Worm (Caenorhabditis elegans) whole organism, L1 larva: Measurements from ENCODE around the gene col-116.

Experiments used
- C04F5.9 ChIP-seq: sonication (generic microtip); optimal IDR thresholded peaks from 2 replicates; lab custom pipeline; 2016; ENCODE audit warnings: missing genetic modification characterization, missing compliant biosample characterization
- C16A3.4 ChIP-seq: fragments of 150-350 bp; optimal IDR thresholded peaks from 2 replicates; lab custom pipeline; 2014; ENCODE audit warnings: missing biosample characterization, missing genetic modification characterization
- C34B4.2 ChIP-seq: sonication (generic microtip); optimal IDR thresholded peaks from 2 replicates; lab custom pipeline; 2017; ENCODE audit warnings: mild to moderate bottlenecking, missing genetic modification characterization, missing compliant biosample characterization
- Y116A8C.19 ChIP-seq: sonication (generic microtip); optimal IDR thresholded peaks from 2 replicates; lab custom pipeline; 2016; ENCODE audit warnings: missing compliant biosample characterization, missing genetic modification characterization, borderline replicate concordance
- aha-1 ChIP-seq: fragments of 150-350 bp; optimal IDR thresholded peaks from 2 replicates; lab custom pipeline; 2014; ENCODE audit warnings: missing biosample characterization, missing genetic modification characterization
- alr-1 ChIP-seq: fragments of 200-800 bp; sonication (Bioruptor generic); optimal IDR thresholded peaks from 2 replicates; lab custom pipeline; 2018; ENCODE audit warnings: borderline replicate concordance, mild to moderate bottlenecking, missing genetic modification characterization, missing compliant biosample characterization
- aly-2 ChIP-seq: fragments of 150-350 bp; optimal IDR thresholded peaks from 2 replicates; lab custom pipeline; 2014; ENCODE audit warnings: missing biosample characterization, missing genetic modification characterization
- ama-1 ChIP-seq: fragments of 150-350 bp; optimal IDR thresholded peaks from 2 replicates; lab custom pipeline; 2014
- ceh-8 ChIP-seq: fragments of 200-800 bp; sonication (Bioruptor generic); optimal IDR thresholded peaks from 2 replicates; lab custom pipeline; 2018; ENCODE audit warnings: mild to moderate bottlenecking, missing genetic modification characterization, moderate library complexity, missing compliant biosample characterization
- ceh-88 ChIP-seq: fragments of 200-800 bp; sonication (Bioruptor generic); IDR thresholded peaks from 2 replicates; pipeline ENCODE4 v1.3.6; 2022; ENCODE audit warnings: missing genetic modification characterization, missing compliant biosample characterization
- ceh-90 ChIP-seq: sonication (generic microtip); optimal IDR thresholded peaks from 2 replicates; lab custom pipeline; 2016; ENCODE audit warnings: missing genetic modification characterization, missing compliant biosample characterization
- dpl-1 ChIP-seq, 3 experiments: fragments of 150-350 bp in 2 of 3; sonication (generic microtip) in 1 of 3; optimal IDR thresholded peaks; 2 replicates each; lab custom pipeline; 2014 to 2017; ENCODE audit warnings: missing biosample characterization in 3 of 3, missing genetic modification characterization in 3 of 3, missing genetic modification reagents in 3 of 3
- efl-1 ChIP-seq, 4 experiments: fragments of 150-350 bp; optimal IDR thresholded peaks in 3 of 4; peaks in 1 of 4; 1 replicate in 1 of 4; 2 replicates in 3 of 4; lab custom pipeline; 2014; ENCODE audit warnings: missing biosample characterization in 2 of 4, missing genetic modification characterization in 2 of 4, missing genetic modification reagents in 2 of 4
- efl-3 ChIP-seq: fragments of 200-800 bp; sonication (Bioruptor generic); optimal IDR thresholded peaks from 2 replicates; lab custom pipeline; 2018; ENCODE audit warnings: mild to moderate bottlenecking, missing genetic modification characterization, missing compliant biosample characterization
- elt-3 ChIP-seq, 6 experiments: fragments of 150-350 bp in 1 of 6; sonication (generic microtip); optimal IDR thresholded peaks; 2 replicates each; lab custom pipeline; 2017 to 2018; ENCODE audit warnings: missing biosample characterization in 6 of 6, missing genetic modification characterization in 6 of 6, inconsistent platforms in 1 of 6
- ets-5 ChIP-seq: fragments of 200-800 bp; sonication (Bioruptor generic); IDR thresholded peaks from 2 replicates; pipeline ENCODE4 v1.3.6; 2022; ENCODE audit warnings: missing genetic modification characterization, missing compliant biosample characterization
- grh-1 ChIP-seq: fragments of 200-800 bp; sonication (Bioruptor generic); IDR thresholded peaks from 2 replicates; pipeline ENCODE4 v1.3.6; 2022; ENCODE audit warnings: missing genetic modification reagents, missing genetic modification characterization, missing compliant biosample characterization
- hlh-17 ChIP-seq: fragments of 200-800 bp; sonication (Bioruptor generic); optimal IDR thresholded peaks from 2 replicates; lab custom pipeline; 2018; ENCODE audit warnings: missing genetic modification characterization, mild to moderate bottlenecking, missing compliant biosample characterization, moderate library complexity, borderline replicate concordance
- irx-1 ChIP-seq: sonication (generic microtip); optimal IDR thresholded peaks from 2 replicates; lab custom pipeline; 2016; ENCODE audit warnings: missing genetic modification characterization, missing compliant biosample characterization
- jun-1 ChIP-seq: fragments of 150-350 bp; optimal IDR thresholded peaks from 2 replicates; lab custom pipeline; 2014; ENCODE audit warnings: missing biosample characterization, missing genetic modification reagents, missing genetic modification characterization
- lin-13 ChIP-seq: fragments of 150-350 bp; optimal IDR thresholded peaks from 2 replicates; lab custom pipeline; 2014; ENCODE audit warnings: missing biosample characterization, missing genetic modification reagents, missing genetic modification characterization
- lin-35 ChIP-seq, 2 experiments: fragments of 150-350 bp; optimal IDR thresholded peaks; 2 replicates each; lab custom pipeline; 2014; ENCODE audit warnings: missing biosample characterization in 2 of 2, missing genetic modification characterization in 2 of 2, missing genetic modification reagents in 2 of 2
- lin-39 ChIP-seq: fragments of 150-350 bp; optimal IDR thresholded peaks from 2 replicates; lab custom pipeline; 2014; ENCODE audit warnings: missing biosample characterization, missing genetic modification reagents, missing genetic modification characterization
- lir-3 ChIP-seq: sonication (generic microtip); optimal IDR thresholded peaks from 2 replicates; lab custom pipeline; 2016; ENCODE audit warnings: mild to moderate bottlenecking, missing genetic modification characterization, moderate library complexity, missing compliant biosample characterization; ENCODE audit not compliant: poor library complexity
- lsy-2 ChIP-seq, 2 experiments: fragments of 150-350 bp; optimal IDR thresholded peaks; 2 replicates each; lab custom pipeline; 2014; ENCODE audit warnings: missing biosample characterization in 2 of 2, missing genetic modification characterization in 2 of 2
- mdl-1 ChIP-seq, 2 experiments: fragments of 150-350 bp; optimal IDR thresholded peaks; 2 replicates each; lab custom pipeline; 2014 to 2017; ENCODE audit warnings: missing biosample characterization in 2 of 2, missing genetic modification characterization in 2 of 2, inconsistent platforms in 1 of 2
- mep-1 ChIP-seq: fragments of 150-350 bp; optimal IDR thresholded peaks from 2 replicates; lab custom pipeline; 2014; ENCODE audit warnings: missing biosample characterization, missing genetic modification characterization
- nhr-19 ChIP-seq: fragments of 200-800 bp; sonication (Bioruptor generic); conservative IDR thresholded peaks from 2 replicates; pipeline ENCODE4 v1.3.6; 2022; ENCODE audit warnings: missing genetic modification characterization, missing compliant biosample characterization
- nhr-237 ChIP-seq: fragments of 150-350 bp; optimal IDR thresholded peaks from 2 replicates; lab custom pipeline; 2014; ENCODE audit warnings: missing biosample characterization, missing genetic modification characterization
- nhr-28 ChIP-seq: fragments of 150-350 bp; optimal IDR thresholded peaks from 2 replicates; lab custom pipeline; 2014; ENCODE audit warnings: missing biosample characterization, missing genetic modification characterization
- nhr-47 ChIP-seq: sonication (generic microtip); optimal IDR thresholded peaks from 2 replicates; lab custom pipeline; 2016; ENCODE audit warnings: mild to moderate bottlenecking, missing genetic modification characterization, moderate library complexity, missing compliant biosample characterization
- nhr-90 ChIP-seq: sonication (generic microtip); optimal IDR thresholded peaks from 2 replicates; lab custom pipeline; 2016; ENCODE audit warnings: mild to moderate bottlenecking, missing genetic modification characterization, missing compliant biosample characterization; ENCODE audit not compliant: poor library complexity
- pag-3 ChIP-seq: sonication (generic microtip); optimal IDR thresholded peaks from 2 replicates; lab custom pipeline; 2017; ENCODE audit warnings: missing genetic modification characterization, mild to moderate bottlenecking, missing compliant biosample characterization, antibody characterized with exemption, borderline replicate concordance; ENCODE audit not compliant: insufficient read depth
- pax-3 ChIP-seq: fragments of 200-800 bp; sonication (Bioruptor generic); optimal IDR thresholded peaks from 2 replicates; lab custom pipeline; 2018; ENCODE audit warnings: mild to moderate bottlenecking, missing genetic modification characterization, moderate library complexity, missing compliant biosample characterization
- pqm-1 ChIP-seq: sonication (generic microtip); optimal IDR thresholded peaks from 3 replicates; lab custom pipeline; 2017; ENCODE audit warnings: missing biosample characterization, missing genetic modification characterization
- skn-1 ChIP-seq: fragments of 150-350 bp; optimal IDR thresholded peaks from 2 replicates; lab custom pipeline; 2014; ENCODE audit warnings: missing biosample characterization, missing genetic modification characterization
- snpc-4 ChIP-seq: fragments of 150-350 bp; optimal IDR thresholded peaks from 2 replicates; lab custom pipeline; 2014; ENCODE audit warnings: missing biosample characterization, missing genetic modification characterization
- snu-23 ChIP-seq: sonication (generic microtip); optimal IDR thresholded peaks from 2 replicates; lab custom pipeline; 2016; ENCODE audit warnings: missing genetic modification characterization, missing compliant biosample characterization
- sox-4 ChIP-seq: sonication (generic microtip); optimal IDR thresholded peaks from 2 replicates; lab custom pipeline; 2016; ENCODE audit warnings: missing genetic modification characterization, missing compliant biosample characterization
- sptf-1 ChIP-seq: fragments of 150-350 bp; optimal IDR thresholded peaks from 2 replicates; lab custom pipeline; 2014; ENCODE audit warnings: missing biosample characterization, missing genetic modification characterization
- swsn-7 ChIP-seq: sonication (generic microtip); optimal IDR thresholded peaks from 2 replicates; lab custom pipeline; 2016; ENCODE audit warnings: missing genetic modification characterization, missing compliant biosample characterization
- unc-30 ChIP-seq: sonication (generic microtip); optimal IDR thresholded peaks from 2 replicates; lab custom pipeline; 2017; ENCODE audit warnings: missing biosample characterization, missing genetic modification characterization
- unc-62 ChIP-seq: fragments of 150-350 bp; optimal IDR thresholded peaks from 2 replicates; lab custom pipeline; 2014; ENCODE audit warnings: missing biosample characterization, missing genetic modification reagents, missing genetic modification characterization
- unc-86 ChIP-seq: sonication (generic microtip); optimal IDR thresholded peaks from 2 replicates; lab custom pipeline; 2016; ENCODE audit warnings: missing genetic modification characterization, missing compliant biosample characterization
- unc-98 ChIP-seq: fragments of 200-800 bp; sonication (Bioruptor generic); IDR thresholded peaks from 2 replicates; pipeline ENCODE4 v1.3.6; 2022; ENCODE audit warnings: missing genetic modification characterization, missing compliant biosample characterization
- vab-15 ChIP-seq: sonication (generic microtip); optimal IDR thresholded peaks from 2 replicates; lab custom pipeline; 2017; ENCODE audit warnings: missing genotype, mild to moderate bottlenecking, missing genetic modification characterization, missing compliant biosample characterization
- zag-1 ChIP-seq: fragments of 150-350 bp; optimal IDR thresholded peaks from 2 replicates; lab custom pipeline; 2014; ENCODE audit warnings: missing biosample characterization, missing genetic modification characterization
- ztf-11 ChIP-seq, 2 experiments: sonication (generic microtip); optimal IDR thresholded peaks; 2 replicates each; lab custom pipeline; 2016 to 2017; ENCODE audit warnings: missing genetic modification characterization in 2 of 2, missing biosample characterization in 1 of 2, missing compliant biosample characterization in 1 of 2

The col-116 gene

ce11 chrIV:8379278-8379677 is 23.6 kb downstream of the col-116 start, which contains the start of gene nap-1 (continued):
- TF ChIP-seq nhr-47 (peak; percentile 79), alr-1 (tag; lab: Kevin White, UChicago) (no peak), ceh-90 (no peak), lsy-2 (tag; optimal IDR thresholded peaks at IDR 0.05; lab: Kevin White, UChicago) (peak; percentile 84 to 93), hlh-17 (no peak), swsn-7 (peak; percentile 69), ceh-8 (GFP tag; lab: Kevin White, UChicago) (no peak), elt-3 (tag; optimal IDR thresholded peaks at IDR 0.05; lab: Kevin White, UChicago) (peak in 2 of 6 experiments; percentile 21 to 78), ztf-11 (tag; optimal IDR thresholded peaks at IDR 0.05; lab: Kevin White, UChicago) (no peak), unc-30 (no peak), jun-1 (peak; percentile 9), nhr-28 (no peak), lir-3 (tag; lab: Kevin White, UChicago) (peak; percentile 21), lin-35 (GFP tag; optimal IDR thresholded peaks at IDR 0.05; lab: Kevin White, UChicago) (peak; percentile 77 to 85), efl-3 (GFP tag; lab: Kevin White, UChicago) (no peak), pag-3 (tag; lab: Kevin White, UChicago) (no peak), pax-3 (tag; lab: Kevin White, UChicago) (no peak), mdl-1 (tag; optimal IDR thresholded peaks at IDR 0.05; lab: Kevin White, UChicago) (peak in 1 of 2 experiments; percentile 58), sptf-1 (tag; lab: Kevin White, UChicago) (no peak), aha-1 (tag; lab: Kevin White, UChicago) (peak; percentile 42), sox-4 (tag; lab: Kevin White, UChicago) (no peak), aly-2 (tag; lab: Kevin White, UChicago) (no peak), lin-13 (GFP tag; lab: Kevin White, UChicago) (peak; percentile 81), snu-23 (GFP tag; lab: Kevin White, UChicago) (peak; percentile 87), dpl-1 (GFP tag; optimal IDR thresholded peaks at IDR 0.05; lab: Kevin White, UChicago) (peak; percentile 59 to 78 (median 72)), skn-1 (peak; percentile 77), ceh-88 (GFP tag; lab: Robert Waterston, UW) (no peak; the same call in 1 of the 2 replicates), nhr-237 (tag; lab: Kevin White, UChicago) (peak; percentile 15), Y116A8C.19 (no peak), C34B4.2 (tag; lab: Kevin White, UChicago) (no peak), efl-1 (optimal IDR thresholded peaks at IDR 0.05; lab: Kevin White, UChicago) (peak; percentile 81), efl-1 (GFP tag; optimal IDR thresholded peaks at IDR 0.05 in 1 of 2; lab: Kevin White, UChicago) (peak; percentile 70 to 97), C16A3.4 (tag; lab: Kevin White, UChicago) (peak; percentile 88), irx-1 (tag; lab: Kevin White, UChicago) (no peak), snpc-4 (peak; percentile 52), ama-1 (no peak), unc-86 (peak; percentile 58), zag-1 (tag; lab: Kevin White, UChicago) (no peak), C04F5.9 (tag; lab: Kevin White, UChicago) (no peak), unc-62 (GFP tag; lab: Kevin White, UChicago) (no peak), nhr-90 (tag; lab: Kevin White, UChicago) (peak; percentile 61), unc-98 (no peak), mep-1 (tag; lab: Kevin White, UChicago) (peak; percentile 74), vab-15 (tag; lab: Kevin White, UChicago) (no peak), lin-39 (tag; lab: Kevin White, UChicago) (no peak), nhr-19 (GFP tag; lab: Robert Waterston, UW) (peak; percentile 76), grh-1 (GFP tag; lab: Robert Waterston, UW) (no peak), pqm-1 (peak; percentile 41), ets-5 (GFP tag; lab: Robert Waterston, UW) (no peak)
